Fruit fly (Drosophila melanogaster): ENCODE results near the gene CG14219.

DNA sequence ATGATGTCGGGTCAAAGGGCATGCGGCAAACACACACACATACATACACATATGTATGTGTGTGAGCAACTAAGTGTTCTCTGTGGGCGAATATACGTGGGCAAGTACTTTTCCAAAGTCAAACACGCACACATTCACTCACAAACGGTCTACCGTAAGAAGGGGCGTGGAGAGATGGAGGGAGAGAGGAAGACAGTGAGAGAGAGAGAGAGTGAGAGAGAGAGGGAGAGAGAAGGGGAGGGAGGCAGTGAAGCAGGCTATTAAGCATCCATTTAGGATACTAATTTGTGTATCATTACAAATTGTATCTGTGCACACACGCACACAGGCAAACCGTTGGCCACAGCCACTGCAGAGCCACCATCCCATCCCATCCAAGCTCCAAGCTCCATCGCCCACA lies 41.5 kb downstream of the CG14219 start:
- TF ChIP-seq CTCF (optimal IDR thresholded peaks at IDR 0.05) (no peak), CG8478 (optimal IDR thresholded peaks at IDR 0.05) (no peak)

Data from S2 (cell line).